Worm (Caenorhabditis elegans) whole organism, L1 larva: ENCODE data around the gene got-2.2.

Experiments used
- aly-2 ChIP-seq: fragments of 150-350 bp; optimal IDR thresholded peaks from 2 replicates; lab custom pipeline; 2014; ENCODE audit warnings: missing biosample characterization, missing genetic modification characterization
- blmp-1 ChIP-seq: fragments of 150-350 bp; optimal IDR thresholded peaks from 2 replicates; lab custom pipeline; 2014; ENCODE audit warnings: missing biosample characterization, missing genetic modification characterization
- fos-1 ChIP-seq: fragments of 150-350 bp; optimal IDR thresholded peaks from 2 replicates; lab custom pipeline; 2014; ENCODE audit warnings: missing biosample characterization, missing genetic modification characterization
- nhr-28 ChIP-seq: fragments of 150-350 bp; optimal IDR thresholded peaks from 2 replicates; lab custom pipeline; 2014; ENCODE audit warnings: missing biosample characterization, missing genetic modification characterization
- nhr-77 ChIP-seq: fragments of 150-350 bp; optimal IDR thresholded peaks from 2 replicates; lab custom pipeline; 2014; ENCODE audit warnings: missing biosample characterization, missing genetic modification characterization
- pqm-1 ChIP-seq: sonication (generic microtip); optimal IDR thresholded peaks from 3 replicates; lab custom pipeline; 2017; ENCODE audit warnings: missing biosample characterization, missing genetic modification characterization
- snu-23 ChIP-seq: sonication (generic microtip); optimal IDR thresholded peaks from 2 replicates; lab custom pipeline; 2016; ENCODE audit warnings: missing genetic modification characterization, missing compliant biosample characterization
- sox-4 ChIP-seq: sonication (generic microtip); optimal IDR thresholded peaks from 2 replicates; lab custom pipeline; 2016; ENCODE audit warnings: missing genetic modification characterization, missing compliant biosample characterization
- tbx-2 ChIP-seq: sonication (generic microtip); optimal IDR thresholded peaks from 2 replicates; lab custom pipeline; 2016; ENCODE audit warnings: missing genetic modification characterization, missing compliant biosample characterization
- unc-62 ChIP-seq: fragments of 150-350 bp; optimal IDR thresholded peaks from 2 replicates; lab custom pipeline; 2014; ENCODE audit warnings: missing biosample characterization, missing genetic modification reagents, missing genetic modification characterization

DNA sequence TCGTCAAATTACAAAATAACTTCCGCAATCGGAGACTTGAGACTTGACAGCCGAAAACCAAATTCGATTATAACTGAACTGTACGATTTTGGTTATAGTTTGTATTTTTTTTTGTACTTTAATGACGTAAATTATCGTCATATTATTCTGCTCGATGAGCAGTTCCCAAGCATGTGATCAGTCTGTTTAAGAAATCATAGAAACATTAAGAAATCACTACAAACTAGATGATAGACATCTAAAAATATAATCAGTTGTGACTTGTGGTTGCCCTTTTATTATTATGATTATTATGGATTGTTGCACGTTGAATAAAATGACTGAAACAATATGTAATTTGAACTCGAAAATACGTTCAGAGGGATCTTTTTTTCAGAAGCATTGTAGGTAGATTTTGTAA lies 33.5 kb downstream of the got-2.2 start:
- no peak for TF ChIP-seq snu-23 (GFP tag; lab: Kevin White, UChicago)
- TF ChIP-seq sox-4 (tag; lab: Kevin White, UChicago): no peak
- TF ChIP-seq pqm-1 (tag; lab: Kevin White, UChicago): no peak
- no peak for TF ChIP-seq fos-1 (tag; lab: Kevin White, UChicago)
- no peak for TF ChIP-seq nhr-77 (tag; lab: Kevin White, UChicago)
- TF ChIP-seq blmp-1: no peak
- TF ChIP-seq aly-2 (tag; lab: Kevin White, UChicago): no peak
- TF ChIP-seq tbx-2 (tag; lab: Kevin White, UChicago): no peak
- no peak for TF ChIP-seq nhr-28 (tag; lab: Kevin White, UChicago)
- TF ChIP-seq unc-62 (GFP tag; lab: Kevin White, UChicago): no peak
